Worm (Caenorhabditis elegans): Measurements from ENCODE around the gene C50E3.6.

C50E3.6 gene

ce11 chrV:7539015-7539414 lies 51.3 kb downstream of the C50E3.6 start, which contains the start of gene srh-268:
TSS of gene srh-268 (plus strand) at chrV:7539315.
- TF ChIP-seq nhr-23 (tag; optimal IDR thresholded peaks at IDR 0.05): no peak
- no peak for TF ChIP-seq nhr-11 (tag; optimal IDR thresholded peaks at IDR 0.05)
- no peak for TF ChIP-seq skn-1 (tag; optimal IDR thresholded peaks at IDR 0.05)
- no peak for TF ChIP-seq nhr-76 (tag; optimal IDR thresholded peaks at IDR 0.05)
- no peak for TF ChIP-seq lin-15B (tag; optimal IDR thresholded peaks at IDR 0.05)
- no peak for TF ChIP-seq ceh-9 (tag; optimal IDR thresholded peaks at IDR 0.05)
- TF ChIP-seq nhr-25 (tag; optimal IDR thresholded peaks at IDR 0.05): no peak
- no peak for TF ChIP-seq egl-27 (tag; optimal IDR thresholded peaks at IDR 0.05)
- no peak for TF ChIP-seq ama-1 (optimal IDR thresholded peaks at IDR 0.05)
- TF ChIP-seq jun-1 (tag; optimal IDR thresholded peaks at IDR 0.05): no peak
- no peak for TF ChIP-seq mml-1 (tag; optimal IDR thresholded peaks at IDR 0.05)
- no peak for TF ChIP-seq ceh-16 (tag; optimal IDR thresholded peaks at IDR 0.05)

Data from whole organism, L3 larva.